Worm (Caenorhabditis elegans) whole organism, mixed stage, embryonic: ENCODE measurements around the gene Y47D7A.12.

Source experiments
- M03D4.4 ChIP-seq: sonication (generic microtip); optimal IDR thresholded peaks from 2 replicates; lab custom pipeline; 2017; ENCODE audit warnings: mild to moderate bottlenecking, missing genetic modification characterization, missing compliant biosample characterization
- bed-3 ChIP-seq: fragments of 200-800 bp; sonication (Bioruptor generic); optimal IDR thresholded peaks from 3 replicates; lab custom pipeline; 2018; ENCODE audit warnings: mild to moderate bottlenecking, missing genetic modification characterization, moderate library complexity, missing compliant biosample characterization
- blmp-1 ChIP-seq: fragments of 150-350 bp; optimal IDR thresholded peaks from 2 replicates; lab custom pipeline; 2014; ENCODE audit warnings: missing biosample characterization, missing genetic modification characterization
- ceh-43 ChIP-seq: fragments of 200-800 bp; sonication (Bioruptor generic); optimal IDR thresholded peaks from 2 replicates; lab custom pipeline; 2018; ENCODE audit warnings: mild to moderate bottlenecking, missing genetic modification characterization, moderate library complexity, missing compliant biosample characterization
- ces-1 ChIP-seq: fragments of 150-350 bp; optimal IDR thresholded peaks from 2 replicates; lab custom pipeline; 2014; ENCODE audit warnings: missing biosample characterization, missing genetic modification reagents, missing genetic modification characterization
- cnd-1 ChIP-seq: fragments of 200-800 bp; sonication (Bioruptor generic); optimal IDR thresholded peaks from 2 replicates; lab custom pipeline; 2018; ENCODE audit warnings: mild to moderate bottlenecking, missing genetic modification characterization, missing compliant biosample characterization
- elt-1 ChIP-seq: sonication (generic microtip); optimal IDR thresholded peaks from 2 replicates; lab custom pipeline; 2017; ENCODE audit warnings: missing genetic modification characterization, mild to moderate bottlenecking, missing compliant biosample characterization, antibody characterized with exemption, moderate library complexity, borderline replicate concordance; ENCODE audit not compliant: insufficient read depth
- lin-32 ChIP-seq: fragments of 200-800 bp; sonication (Bioruptor generic); optimal IDR thresholded peaks from 2 replicates; lab custom pipeline; 2018; ENCODE audit warnings: mild to moderate bottlenecking, missing genetic modification characterization, missing compliant biosample characterization
- lsy-2 ChIP-seq: fragments of 150-350 bp; optimal IDR thresholded peaks from 2 replicates; lab custom pipeline; 2014; ENCODE audit warnings: missing biosample characterization, missing genetic modification characterization
- mls-2 ChIP-seq: sonication (generic microtip); optimal IDR thresholded peaks from 2 replicates; lab custom pipeline; 2016; ENCODE audit warnings: mild to moderate bottlenecking, missing genetic modification characterization, moderate library complexity, missing compliant biosample characterization
- nhr-237 ChIP-seq: fragments of 150-350 bp; optimal IDR thresholded peaks from 2 replicates; lab custom pipeline; 2014; ENCODE audit warnings: missing biosample characterization, missing genetic modification characterization
- nhr-76 ChIP-seq: sonication (generic microtip); optimal IDR thresholded peaks from 2 replicates; lab custom pipeline; 2017; ENCODE audit warnings: missing biosample characterization, missing genetic modification characterization
- pha-4 ChIP-seq: fragments of 150-350 bp; optimal IDR thresholded peaks from 2 replicates; lab custom pipeline; 2018; ENCODE audit warnings: missing biosample characterization, missing genetic modification reagents, missing genetic modification characterization
- sem-2 ChIP-seq: fragments of 200-800 bp; sonication (Bioruptor generic); optimal IDR thresholded peaks from 2 replicates; lab custom pipeline; 2018; ENCODE audit warnings: mild to moderate bottlenecking, missing genetic modification characterization, missing compliant biosample characterization
- snpc-4 ChIP-seq: fragments of 150-350 bp; optimal IDR thresholded peaks from 2 replicates; lab custom pipeline; 2014; ENCODE audit warnings: missing biosample characterization, missing genetic modification characterization
- tbx-8 ChIP-seq: fragments of 200-800 bp; sonication (Bioruptor generic); optimal IDR thresholded peaks from 2 replicates; lab custom pipeline; 2018; ENCODE audit warnings: mild to moderate bottlenecking, missing genetic modification characterization, moderate library complexity, missing compliant biosample characterization
- unc-120 ChIP-seq: sonication (generic microtip); optimal IDR thresholded peaks from 2 replicates; lab custom pipeline; 2017; ENCODE audit warnings: missing genetic modification characterization, missing compliant biosample characterization; ENCODE audit not compliant: poor library complexity, severe bottlenecking
- unc-39 ChIP-seq: fragments of 150-350 bp; optimal IDR thresholded peaks from 2 replicates; lab custom pipeline; 2014; ENCODE audit warnings: missing biosample characterization, missing genetic modification characterization
- unc-62 ChIP-seq: fragments of 150-350 bp; optimal IDR thresholded peaks from 2 replicates; lab custom pipeline; 2014; ENCODE audit warnings: missing biosample characterization, missing genetic modification reagents, missing genetic modification characterization
- zip-8 ChIP-seq: fragments of 150-350 bp; optimal IDR thresholded peaks from 2 replicates; lab custom pipeline; 2014; ENCODE audit warnings: missing biosample characterization, missing genetic modification characterization
- ztf-11 ChIP-seq: fragments of 150-350 bp; optimal IDR thresholded peaks from 2 replicates; lab custom pipeline; 2014; ENCODE audit warnings: missing biosample characterization, missing genetic modification characterization

Y47D7A.12 gene

DNA sequence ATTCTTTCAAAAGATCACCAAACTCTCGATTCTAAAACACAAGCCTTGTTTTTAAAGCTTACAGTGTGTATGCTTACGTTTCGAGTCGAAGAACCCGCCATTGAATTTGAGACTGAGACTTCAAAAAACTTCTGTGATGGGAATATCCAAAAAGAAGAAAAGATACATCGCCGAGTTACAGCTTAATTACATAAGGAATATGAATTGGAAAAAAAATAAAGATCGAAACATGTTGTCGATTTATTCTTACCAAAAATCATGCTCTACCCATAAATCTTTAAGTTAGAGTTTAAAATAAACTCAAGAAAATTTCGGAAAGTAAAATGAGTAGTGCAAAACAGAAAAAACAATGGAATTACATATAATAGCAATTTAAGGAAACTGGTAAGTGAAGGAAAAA is 43.3 kb downstream of the Y47D7A.12 start, which contains the start of gene F13A2.10:
Gene F13A2.10 (minus strand): TSS at position 101 of the 400 bp plus-strand sequence.
- TF ChIP-seq nhr-237 (tag; lab: Kevin White, UChicago) = no peak
- no peak for TF ChIP-seq cnd-1
- TF ChIP-seq tbx-8 = no peak
- TF ChIP-seq lin-32 (GFP tag; lab: Kevin White, UChicago) = no peak
- TF ChIP-seq snpc-4 = no peak
- no peak for TF ChIP-seq unc-62 (GFP tag; lab: Kevin White, UChicago)
- TF ChIP-seq bed-3 = no peak
- TF ChIP-seq ces-1 (GFP tag; lab: Kevin White, UChicago) = no peak
- TF ChIP-seq blmp-1 = no peak
- no peak for TF ChIP-seq unc-120 (tag; lab: Kevin White, UChicago)
- TF ChIP-seq elt-1 (tag; lab: Kevin White, UChicago) = no peak
- no peak for TF ChIP-seq ceh-43
- no peak for TF ChIP-seq nhr-76 (tag; lab: Kevin White, UChicago)
- no peak for TF ChIP-seq pha-4 (tag; lab: Kevin White, UChicago)

DNA sequence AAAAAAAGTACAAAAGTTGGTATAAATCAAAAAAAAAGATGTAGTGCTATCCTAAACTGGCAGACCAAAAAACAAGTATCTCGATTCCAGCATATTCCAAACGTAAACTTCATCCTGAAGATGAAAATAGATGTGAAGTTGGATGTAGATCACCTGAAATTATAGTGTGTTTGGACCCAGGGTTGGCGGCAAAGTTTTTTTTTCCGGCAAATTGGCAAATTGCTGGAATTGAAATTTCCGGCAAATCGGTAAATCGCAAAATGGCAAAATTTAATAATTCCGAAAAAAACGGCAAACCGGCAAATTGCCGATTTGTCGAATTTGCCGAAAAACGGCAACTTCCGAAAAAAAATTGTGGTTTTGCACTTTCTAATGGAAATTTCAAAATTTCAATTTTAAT is 45.0 kb downstream of the Y47D7A.12 start, which contains the start of gene F13A2.2:
Gene F13A2.2 (minus strand): TSS at position 101 of the 400 bp plus-strand sequence.
- TF ChIP-seq snpc-4 (no peak), unc-39 (tag; lab: Kevin White, UChicago) (no peak), M03D4.4 (tag; lab: Kevin White, UChicago) (no peak), sem-2 (no peak)

DNA sequence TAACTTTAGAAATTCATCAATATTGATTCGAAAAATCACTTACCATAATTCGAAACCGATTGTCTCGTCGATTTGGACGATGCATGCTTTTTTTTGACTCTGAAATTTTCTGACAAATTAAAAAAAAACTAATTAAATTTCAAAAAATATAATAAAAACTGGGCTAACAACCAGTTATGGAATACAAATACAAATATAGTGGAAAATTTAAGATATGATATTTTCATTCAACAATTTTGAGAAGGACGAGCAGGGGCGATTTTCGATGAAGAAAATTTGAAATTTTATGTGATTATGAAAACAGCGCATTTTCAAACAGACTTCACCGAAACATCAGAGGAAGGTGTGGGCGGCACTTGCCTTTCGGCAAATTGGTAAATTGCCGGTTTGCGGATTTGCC is 47.2 kb downstream of the Y47D7A.12 start, which contains the start of gene F13A2.1:
Gene F13A2.1 (minus strand): TSS at position 101 of the 400 bp plus-strand sequence.
- TF ChIP-seq ztf-11 (tag; lab: Kevin White, UChicago) (no peak), cnd-1 (no peak), lsy-2 (tag; lab: Kevin White, UChicago) (no peak), mls-2 (tag; lab: Kevin White, UChicago) (no peak), snpc-4 (no peak), zip-8 (tag; lab: Kevin White, UChicago) (no peak), elt-1 (tag; lab: Kevin White, UChicago) (no peak), blmp-1 (no peak), M03D4.4 (tag; lab: Kevin White, UChicago) (no peak)
